Fruit fly (Drosophila melanogaster) whole organism, embryonic: ENCODE data around the gene CG8814.

Experiments
- Abd-B ChIP-seq: fragments of 200-800 bp; sonication (Bioruptor generic); optimal IDR thresholded peaks from 2 replicates; lab custom pipeline; 2018; ENCODE audit warnings: missing biosample characterization, mild to moderate bottlenecking, missing genetic modification characterization, moderate library complexity
- Adf1 ChIP-seq: fragments of 200-800 bp; sonication (Bioruptor generic); IDR thresholded peaks from 2 replicates; pipeline ENCODE4 v1.3.6; 2022; ENCODE audit warnings: missing biosample characterization, missing genetic modification characterization
- Blimp-1 ChIP-seq: fragments of 200-800 bp; sonication (Bioruptor generic); optimal IDR thresholded peaks from 3 replicates; lab custom pipeline; 2018; ENCODE audit warnings: missing biosample characterization, missing genetic modification characterization, mild to moderate bottlenecking, moderate library complexity, missing genetic modification reagents
- CG11695 ChIP-seq: fragments of 200-800 bp; sonication (Bioruptor generic); IDR thresholded peaks from 3 replicates; pipeline ENCODE4 v1.3.6; 2022; ENCODE audit warnings: missing biosample characterization, missing genetic modification characterization
- CG13424 ChIP-seq: fragments of 200-800 bp; sonication (Bioruptor generic); optimal IDR thresholded peaks from 2 replicates; lab custom pipeline; 2019; ENCODE audit warnings: missing biosample characterization, mild to moderate bottlenecking, missing genetic modification characterization, moderate library complexity
- CG15011 ChIP-seq: fragments of 200-800 bp; sonication (Bioruptor generic); optimal IDR thresholded peaks from 3 replicates; lab custom pipeline; 2018; ENCODE audit warnings: missing biosample characterization, mild to moderate bottlenecking, missing genetic modification characterization
- CG15269 ChIP-seq: fragments of 200-800 bp; sonication (Bioruptor generic); optimal IDR thresholded peaks from 2 replicates; lab custom pipeline; 2018; ENCODE audit warnings: missing biosample characterization, mild to moderate bottlenecking, missing genetic modification characterization, moderate library complexity
- CG1832 ChIP-seq: fragments of 200-800 bp; sonication (Bioruptor generic); optimal IDR thresholded peaks from 2 replicates; lab custom pipeline; 2017; ENCODE audit warnings: missing biosample characterization, mild to moderate bottlenecking, missing genetic modification characterization, inconsistent platforms
- CG2889 ChIP-seq: fragments of 200-800 bp; sonication (Bioruptor generic); IDR thresholded peaks from 3 replicates; pipeline ENCODE4 v1.3.6; 2022; ENCODE audit warnings: missing biosample characterization, missing genetic modification characterization
- CG31224 ChIP-seq: fragments of 200-800 bp; sonication (Bioruptor generic); IDR thresholded peaks from 2 replicates; pipeline ENCODE4 v1.3.6; 2022; ENCODE audit warnings: missing biosample characterization, missing genetic modification characterization
- CG4707 ChIP-seq: fragments of 200-800 bp; sonication (Bioruptor generic); optimal IDR thresholded peaks from 2 replicates; lab custom pipeline; 2018; ENCODE audit warnings: missing biosample characterization, mild to moderate bottlenecking, missing genetic modification characterization, moderate library complexity
- CG4820 ChIP-seq: fragments of 200-800 bp; sonication (Bioruptor generic); optimal IDR thresholded peaks from 3 replicates; lab custom pipeline; 2016; ENCODE audit warnings: missing biosample characterization, missing genetic modification characterization
- CG6813 ChIP-seq: fragments of 200-800 bp; sonication (Bioruptor generic); optimal IDR thresholded peaks from 2 replicates; lab custom pipeline; 2017; ENCODE audit warnings: missing biosample characterization, missing genetic modification characterization, mild to moderate bottlenecking, moderate library complexity, missing genetic modification reagents
- CG9215 ChIP-seq: fragments of 200-800 bp; sonication (Bioruptor generic); IDR thresholded peaks from 2 replicates; pipeline ENCODE4 v1.3.6; 2022; ENCODE audit warnings: missing biosample characterization, missing genetic modification characterization
- Camta ChIP-seq: fragments of 200-800 bp; sonication (Bioruptor generic); optimal IDR thresholded peaks from 2 replicates; lab custom pipeline; 2016; ENCODE audit warnings: missing biosample characterization, missing genetic modification characterization
- Dll ChIP-seq: fragments of 200-800 bp; sonication (Bioruptor generic); IDR thresholded peaks from 4 replicates; pipeline ENCODE4 v1.3.6; 2022; ENCODE audit warnings: missing biosample characterization, missing genetic modification characterization; ENCODE audit not compliant: partially characterized antibody
- Drgx ChIP-seq: fragments of 200-800 bp; sonication (Bioruptor generic); IDR thresholded peaks from 2 replicates; pipeline ENCODE4 v1.3.6; 2022; ENCODE audit warnings: missing biosample characterization, missing genetic modification characterization
- Gsc ChIP-seq: fragments of 200-800 bp; sonication (Bioruptor generic); IDR thresholded peaks from 2 replicates; pipeline ENCODE4 v1.3.6; 2022; ENCODE audit warnings: missing biosample characterization, missing genetic modification characterization
- H15 ChIP-seq: fragments of 200-800 bp; sonication (Bioruptor generic); IDR thresholded peaks from 3 replicates; pipeline ENCODE4 v1.3.6; 2022; ENCODE audit warnings: missing biosample characterization, missing genetic modification characterization
- HLH4C ChIP-seq: fragments of 200-800 bp; sonication (Bioruptor generic); IDR thresholded peaks from 3 replicates; pipeline ENCODE4 v1.3.6; 2022; ENCODE audit warnings: missing biosample characterization, missing genetic modification characterization; ENCODE audit not compliant: partially characterized antibody
- Lhr ChIP-seq: fragments of 200-800 bp; sonication (Bioruptor generic); optimal IDR thresholded peaks from 3 replicates; lab custom pipeline; 2017; ENCODE audit warnings: mild to moderate bottlenecking, missing biosample characterization, missing genetic modification reagents, missing genetic modification characterization
- Lpt ChIP-seq: fragments of >200 bp; optimal IDR thresholded peaks from 2 replicates; lab custom pipeline; 2018; ENCODE audit warnings: missing biosample characterization, missing genetic modification characterization
- MTF-1 ChIP-seq: fragments of 200-800 bp; sonication (Bioruptor generic); optimal IDR thresholded peaks from 2 replicates; lab custom pipeline; 2018; ENCODE audit warnings: missing biosample characterization, mild to moderate bottlenecking, missing genetic modification characterization, borderline replicate concordance
- Max ChIP-seq: fragments of 200-800 bp; sonication (Bioruptor generic); optimal IDR thresholded peaks from 2 replicates; lab custom pipeline; 2016; ENCODE audit warnings: missing biosample characterization, mild to moderate bottlenecking, missing genetic modification characterization
- Myb ChIP-seq: fragments of 200-800 bp; sonication (Bioruptor generic); optimal IDR thresholded peaks from 2 replicates; lab custom pipeline; 2016; ENCODE audit warnings: missing biosample characterization, missing genetic modification characterization
- Ptx1 ChIP-seq: fragments of 200-800 bp; sonication (Bioruptor generic); IDR thresholded peaks from 2 replicates; pipeline ENCODE4 v1.3.6; 2022; ENCODE audit warnings: missing biosample characterization, missing genetic modification characterization
- ab ChIP-seq: fragments of 200-800 bp; sonication (Bioruptor generic); optimal IDR thresholded peaks from 2 replicates; lab custom pipeline; 2016; ENCODE audit warnings: missing biosample characterization, missing genetic modification characterization
- bowl ChIP-seq: fragments of 200-800 bp; sonication (Bioruptor generic); IDR thresholded peaks from 2 replicates; pipeline ENCODE4 v1.3.6; 2022; ENCODE audit warnings: missing biosample characterization, missing genetic modification characterization
- cas ChIP-seq: fragments of 200-800 bp; sonication (Bioruptor generic); IDR thresholded peaks from 2 replicates; pipeline ENCODE4 v1.3.6; 2022; ENCODE audit warnings: missing biosample characterization, missing genetic modification characterization
- gsb ChIP-seq: fragments of 200-800 bp; sonication (Bioruptor generic); IDR thresholded peaks from 2 replicates; pipeline ENCODE4 v1.3.6; 2022; ENCODE audit warnings: missing biosample characterization, missing genetic modification characterization
- pan ChIP-seq, 4 experiments: fragments of >200 bp in 3 of 4; fragments of 200-800 bp in 1 of 4; sonication (Bioruptor generic) in 1 of 4; optimal IDR thresholded peaks in 3 of 4; IDR thresholded peaks in 1 of 4; 2 replicates each; pipeline versions ENCODE4 v1.3.6 to Lab custom; 2017 to 2022; ENCODE audit warnings: missing biosample characterization in 2 of 4, missing genetic modification characterization in 2 of 4, mixed read lengths in 1 of 4
- psq ChIP-seq: fragments of 200-800 bp; sonication (Bioruptor generic); optimal IDR thresholded peaks from 2 replicates; lab custom pipeline; 2017; ENCODE audit warnings: missing biosample characterization, missing genetic modification characterization
- row ChIP-seq: fragments of 200-800 bp; sonication (Bioruptor generic); IDR thresholded peaks from 3 replicates; pipeline ENCODE4 v1.3.6; 2022; ENCODE audit warnings: missing biosample characterization, missing genetic modification characterization
- sc ChIP-seq, 3 experiments: fragments of >200 bp in 2 of 3; fragments of 200-800 bp in 1 of 3; sonication (Bioruptor generic) in 1 of 3; optimal IDR thresholded peaks; 2 replicates in 2 of 3; 3 replicates in 1 of 3; lab custom pipeline; 2017; ENCODE audit warnings: mild to moderate bottlenecking in 1 of 3, missing biosample characterization in 1 of 3, missing genetic modification characterization in 1 of 3, missing genetic modification reagents in 1 of 3
- sr ChIP-seq: fragments of 200-800 bp; sonication (Bioruptor generic); IDR thresholded peaks from 3 replicates; pipeline ENCODE4 v1.3.6; 2022; ENCODE audit warnings: missing biosample characterization, missing genetic modification characterization
- trem ChIP-seq: fragments of 200-800 bp; optimal IDR thresholded peaks from 3 replicates; lab custom pipeline; 2019; ENCODE audit warnings: missing biosample characterization, mild to moderate bottlenecking, missing genetic modification characterization, moderate library complexity
- ttk ChIP-seq: fragments of 200-800 bp; sonication (Bioruptor generic); IDR thresholded peaks from 2 replicates; pipeline ENCODE4 v2.1.2; 2022; ENCODE audit warnings: missing biosample characterization, missing genetic modification characterization
- vfl ChIP-seq: fragments of 200-800 bp; sonication (Bioruptor generic); optimal IDR thresholded peaks from 2 replicates; lab custom pipeline; 2016; ENCODE audit warnings: missing biosample characterization, missing genetic modification characterization
- zf30C ChIP-seq: fragments of 200-800 bp; sonication (Bioruptor generic); optimal IDR thresholded peaks from 3 replicates; lab custom pipeline; 2018; ENCODE audit warnings: missing biosample characterization, mild to moderate bottlenecking, missing genetic modification characterization

Gene CG8814

dm6 chr2L:2874542-2875194 is at the start of gene CG8814 (continued):
- TF ChIP-seq row (peak; percentile 94), ttk (no peak), Ptx1 (GFP tag; lab: Robert Waterston, UW) (peak; percentile 79), CG1832 (GFP tag; lab: Kevin White, UChicago) (no peak), Gsc (GFP tag; lab: Robert Waterston, UW) (no peak), CG4707 (GFP tag; lab: Kevin White, UChicago) (no peak), sc (optimal IDR thresholded peaks at IDR 0.05; lab: Kevin White, UChicago) (no peak), sc (GFP tag; optimal IDR thresholded peaks at IDR 0.05; lab: Kevin White, UChicago) (peak; percentile 31), CG4820 (GFP tag; lab: Kevin White, UChicago) (peak; percentile 59), gsb (GFP tag; lab: Robert Waterston, UW) (no peak), CG15011 (GFP tag; lab: Kevin White, UChicago) (peak; percentile 49), MTF-1 (GFP tag; lab: Kevin White, UChicago) (peak; percentile 12), Abd-B (GFP tag; lab: Kevin White, UChicago) (peak; percentile 66), CG6813 (GFP tag; lab: Kevin White, UChicago) (no peak), Adf1 (GFP tag; lab: Robert Waterston, UW) (peak; percentile 40), ab (GFP tag; lab: Kevin White, UChicago) (no peak), pan (optimal IDR thresholded peaks at IDR 0.05; lab: Kevin White, UChicago) (no peak), pan (GFP tag; optimal IDR thresholded peaks at IDR 0.05 in 1 of 2, IDR thresholded peaks at IDR 0.05 in 1 of 2) (peak in 1 of 2 experiments; percentile 41), CG9215 (peak; percentile 80), sr (GFP tag; lab: Robert Waterston, UW) (0 out of 3 replicates have a peak, but pooled peaks have one; percentile 27), CG11695 (GFP tag; lab: Robert Waterston, UW) (no peak), bowl (GFP tag; lab: Robert Waterston, UW) (no peak), CG31224 (GFP tag; lab: Robert Waterston, UW) (peak; percentile 85), vfl (GFP tag; lab: Kevin White, UChicago) (peak; percentile 53), Drgx (GFP tag; lab: Robert Waterston, UW) (peak; percentile 53), Lpt (no peak), CG15269 (tag; lab: Kevin White, UChicago) (peak; percentile 53), CG2889 (GFP tag; lab: Robert Waterston, UW) (no peak), Camta (GFP tag; lab: Kevin White, UChicago) (peak; percentile 42), cas (GFP tag; lab: Robert Waterston, UW) (peak; percentile 49; the same call in 1 of the 2 replicates), psq (GFP tag; lab: Kevin White, UChicago) (peak; percentile 3), Lhr (GFP tag; lab: Kevin White, UChicago) (peak; percentile 66), H15 (0 out of 3 replicates have a peak, but pooled peaks have one; percentile 14), Max (GFP tag; lab: Kevin White, UChicago) (peak; percentile 45), HLH4C (GFP tag; lab: Robert Waterston, UW) (peak; percentile 66; the same call in 2 of the 3 replicates), zf30C (GFP tag; lab: Kevin White, UChicago) (no peak), Dll (GFP tag; lab: Robert Waterston, UW) (peak; percentile 90), CG13424 (tag; lab: Kevin White, UChicago) (peak; percentile 76), trem (tag; lab: Kevin White, UChicago) (peak; percentile 66)
- TF ChIP-seq, all 482 proteins: peak for 293

dm6 chr2L:2825406-2825805 is 49.3 kb upstream of the CG8814 start, which contains the start of gene CG3123:
CG3123 (minus strand) TSS chr2L:2825506.
- TF ChIP-seq Myb (GFP tag; lab: Kevin White, UChicago) (no peak), Blimp-1 (peak; percentile 1)
